Fruit fly (Drosophila melanogaster) whole organism, embryonic: ENCODE results near the gene sif.

ENCODE experiments used
- Asciz ChIP-seq: fragments of 200-800 bp; sonication (Bioruptor generic); optimal IDR thresholded peaks from 2 replicates; lab custom pipeline; 2017; ENCODE audit warnings: missing biosample characterization, mild to moderate bottlenecking, missing genetic modification characterization, missing genetic modification reagents
- Blimp-1 ChIP-seq: fragments of 200-800 bp; sonication (Bioruptor generic); optimal IDR thresholded peaks from 3 replicates; lab custom pipeline; 2018; ENCODE audit warnings: missing biosample characterization, missing genetic modification characterization, mild to moderate bottlenecking, moderate library complexity, missing genetic modification reagents
- CG11504 ChIP-seq: fragments of 200-800 bp; sonication (Bioruptor generic); optimal IDR thresholded peaks from 3 replicates; lab custom pipeline; 2019; ENCODE audit warnings: missing biosample characterization, mild to moderate bottlenecking, missing genetic modification characterization, moderate library complexity
- CG12104 ChIP-seq: fragments of 200-800 bp; sonication (Bioruptor generic); optimal IDR thresholded peaks from 3 replicates; lab custom pipeline; 2016; ENCODE audit warnings: missing biosample characterization, missing genetic modification characterization
- CG13424 ChIP-seq: fragments of 200-800 bp; sonication (Bioruptor generic); optimal IDR thresholded peaks from 2 replicates; lab custom pipeline; 2019; ENCODE audit warnings: missing biosample characterization, mild to moderate bottlenecking, missing genetic modification characterization, moderate library complexity
- CG14014 ChIP-seq: fragments of 200-800 bp; sonication (Bioruptor generic); IDR thresholded peaks from 2 replicates; pipeline ENCODE4 v1.3.6; 2022; ENCODE audit warnings: missing biosample characterization, missing genetic modification characterization
- CG14441 ChIP-seq: fragments of 200-800 bp; sonication (Bioruptor generic); IDR thresholded peaks from 2 replicates; pipeline ENCODE4 v1.3.6; 2022; ENCODE audit warnings: missing biosample characterization, missing genetic modification characterization
- CG14667 ChIP-seq: fragments of 200-800 bp; sonication (Bioruptor generic); IDR thresholded peaks from 2 replicates; pipeline ENCODE4 v1.3.6; 2022; ENCODE audit warnings: missing biosample characterization, missing genetic modification characterization
- CG14710 ChIP-seq: fragments of 200-800 bp; sonication (Bioruptor generic); optimal IDR thresholded peaks from 3 replicates; lab custom pipeline; 2019; ENCODE audit warnings: missing biosample characterization, mild to moderate bottlenecking, missing genetic modification characterization, moderate library complexity
- CG17359 ChIP-seq: fragments of 200-800 bp; sonication (Bioruptor generic); optimal IDR thresholded peaks from 3 replicates; lab custom pipeline; 2018; ENCODE audit warnings: missing biosample characterization, mild to moderate bottlenecking, missing genetic modification characterization, moderate library complexity
- CG17361 ChIP-seq: fragments of 200-800 bp; sonication (Bioruptor generic); IDR thresholded peaks from 3 replicates; pipeline ENCODE4 v1.3.6; 2022; ENCODE audit warnings: missing biosample characterization, missing genetic modification characterization
- CG2678 ChIP-seq: fragments of 200-800 bp; sonication (Bioruptor generic); optimal IDR thresholded peaks from 3 replicates; lab custom pipeline; 2019; ENCODE audit warnings: missing biosample characterization, mild to moderate bottlenecking, missing genetic modification characterization, moderate library complexity
- CG2712 ChIP-seq: fragments of 200-800 bp; optimal IDR thresholded peaks from 3 replicates; lab custom pipeline; 2019; ENCODE audit warnings: missing biosample characterization, mild to moderate bottlenecking, missing genetic modification characterization, moderate library complexity
- CG4424 ChIP-seq: fragments of 200-800 bp; sonication (Bioruptor generic); optimal IDR thresholded peaks from 3 replicates; lab custom pipeline; 2016; ENCODE audit warnings: missing biosample characterization, missing genetic modification characterization
- CG5953 ChIP-seq: fragments of 200-800 bp; sonication (Bioruptor generic); IDR thresholded peaks from 2 replicates; pipeline ENCODE4 v1.3.6; 2022; ENCODE audit warnings: missing biosample characterization, missing genetic modification characterization
- CG6854 ChIP-seq: fragments of 200-800 bp; sonication (Bioruptor generic); optimal IDR thresholded peaks from 3 replicates; lab custom pipeline; 2017; ENCODE audit warnings: missing biosample characterization, mild to moderate bottlenecking, missing genetic modification characterization
- CG9215 ChIP-seq: fragments of 200-800 bp; sonication (Bioruptor generic); IDR thresholded peaks from 2 replicates; pipeline ENCODE4 v1.3.6; 2022; ENCODE audit warnings: missing biosample characterization, missing genetic modification characterization
- Chrac-16 ChIP-seq: fragments of 200-800 bp; sonication (Bioruptor generic); optimal IDR thresholded peaks from 3 replicates; lab custom pipeline; 2016; ENCODE audit warnings: missing biosample characterization, missing genetic modification characterization
- D19A ChIP-seq: fragments of 200-800 bp; optimal IDR thresholded peaks from 3 replicates; lab custom pipeline; 2019; ENCODE audit warnings: missing biosample characterization, mild to moderate bottlenecking, missing genetic modification characterization, moderate library complexity
- Drgx ChIP-seq: fragments of 200-800 bp; sonication (Bioruptor generic); IDR thresholded peaks from 2 replicates; pipeline ENCODE4 v1.3.6; 2022; ENCODE audit warnings: missing biosample characterization, missing genetic modification characterization
- E2f1 ChIP-seq: fragments of 200-800 bp; sonication (Bioruptor generic); IDR thresholded peaks from 2 replicates; pipeline ENCODE4 v1.3.6; 2022; ENCODE audit warnings: missing biosample characterization, missing genetic modification characterization
- Ets97D ChIP-seq: fragments of 200-800 bp; sonication (Bioruptor generic); optimal IDR thresholded peaks from 3 replicates; lab custom pipeline; 2016; ENCODE audit warnings: missing biosample characterization, missing genetic modification characterization
- HLH3B ChIP-seq: fragments of 200-800 bp; sonication (Bioruptor generic); IDR thresholded peaks from 2 replicates; pipeline ENCODE4 v1.3.6; 2022; ENCODE audit warnings: missing biosample characterization, missing genetic modification characterization
- Hmr ChIP-seq: fragments of 200-800 bp; sonication (Bioruptor generic); optimal IDR thresholded peaks from 3 replicates; lab custom pipeline; 2017; ENCODE audit warnings: mild to moderate bottlenecking, missing biosample characterization, missing genetic modification reagents, missing genetic modification characterization
- Oli ChIP-seq: fragments of 200-800 bp; sonication (Bioruptor generic); optimal IDR thresholded peaks from 2 replicates; lab custom pipeline; 2018; ENCODE audit warnings: missing biosample characterization, mild to moderate bottlenecking, missing genetic modification characterization, moderate library complexity
- Ptx1 ChIP-seq: fragments of 200-800 bp; sonication (Bioruptor generic); IDR thresholded peaks from 2 replicates; pipeline ENCODE4 v1.3.6; 2022; ENCODE audit warnings: missing biosample characterization, missing genetic modification characterization
- Sox100B ChIP-seq: fragments of 200-800 bp; sonication (Bioruptor generic); optimal IDR thresholded peaks from 3 replicates; lab custom pipeline; 2018; ENCODE audit warnings: missing biosample characterization, mild to moderate bottlenecking, missing genetic modification characterization
- Sox102F ChIP-seq: fragments of 200-800 bp; sonication (Bioruptor generic); optimal IDR thresholded peaks from 2 replicates; lab custom pipeline; 2018; ENCODE audit warnings: missing biosample characterization, mild to moderate bottlenecking, missing genetic modification characterization, moderate library complexity
- YL-1 ChIP-seq: fragments of 200-800 bp; sonication (Bioruptor generic); optimal IDR thresholded peaks from 3 replicates; lab custom pipeline; 2017; ENCODE audit warnings: missing biosample characterization, mild to moderate bottlenecking, missing genetic modification characterization
- az2 ChIP-seq: fragments of 200-800 bp; sonication (Bioruptor generic); optimal IDR thresholded peaks from 3 replicates; lab custom pipeline; 2016; ENCODE audit warnings: missing biosample characterization, missing genetic modification characterization
- bowl ChIP-seq: fragments of 200-800 bp; sonication (Bioruptor generic); IDR thresholded peaks from 2 replicates; pipeline ENCODE4 v1.3.6; 2022; ENCODE audit warnings: missing biosample characterization, missing genetic modification characterization
- ci ChIP-seq: fragments of 200-800 bp; sonication (Bioruptor generic); IDR thresholded peaks from 3 replicates; pipeline ENCODE4 v1.3.6; 2022; ENCODE audit warnings: missing biosample characterization, missing genetic modification characterization
- dmrt11E ChIP-seq: fragments of 200-800 bp; sonication (Bioruptor generic); optimal IDR thresholded peaks from 3 replicates; lab custom pipeline; 2018; ENCODE audit warnings: missing biosample characterization, mild to moderate bottlenecking, missing genetic modification characterization, moderate library complexity
- gem ChIP-seq: fragments of 200-800 bp; sonication (Bioruptor generic); optimal IDR thresholded peaks from 2 replicates; lab custom pipeline; 2019; ENCODE audit warnings: missing biosample characterization, mild to moderate bottlenecking, missing genetic modification characterization, moderate library complexity
- gsb ChIP-seq: fragments of 200-800 bp; sonication (Bioruptor generic); IDR thresholded peaks from 2 replicates; pipeline ENCODE4 v1.3.6; 2022; ENCODE audit warnings: missing biosample characterization, missing genetic modification characterization
- h ChIP-seq: fragments of >200 bp; optimal IDR thresholded peaks from 2 replicates; lab custom pipeline; 2017
- hkb ChIP-seq, 2 experiments: fragments of 200-800 bp in 1 of 2; fragments of >200 bp in 1 of 2; sonication (Bioruptor generic) in 1 of 2; IDR thresholded peaks in 1 of 2; optimal IDR thresholded peaks in 1 of 2; 2 replicates each; pipeline versions ENCODE4 v1.3.6 to Lab custom; 2017 to 2022; ENCODE audit warnings: missing biosample characterization in 1 of 2, missing genetic modification characterization in 1 of 2
- jigr1 ChIP-seq: fragments of 200-800 bp; sonication (Bioruptor generic); IDR thresholded peaks from 3 replicates; pipeline ENCODE4 v1.3.6; 2022; ENCODE audit warnings: missing biosample characterization, missing genetic modification characterization
- nerfin-1 ChIP-seq: fragments of 200-800 bp; sonication (Bioruptor generic); optimal IDR thresholded peaks from 3 replicates; lab custom pipeline; 2019; ENCODE audit warnings: missing biosample characterization, mild to moderate bottlenecking, missing genetic modification characterization, moderate library complexity
- nmo ChIP-seq: fragments of 200-800 bp; sonication (Bioruptor generic); optimal IDR thresholded peaks from 2 replicates; lab custom pipeline; 2018; ENCODE audit warnings: missing biosample characterization, mild to moderate bottlenecking, missing genetic modification characterization, moderate library complexity
- oc ChIP-seq: fragments of 200-800 bp; sonication (Bioruptor generic); optimal IDR thresholded peaks from 2 replicates; lab custom pipeline; 2018; ENCODE audit warnings: missing biosample characterization, mild to moderate bottlenecking, missing genetic modification characterization, moderate library complexity
- phol ChIP-seq: fragments of 200-800 bp; sonication (Bioruptor generic); optimal IDR thresholded peaks from 3 replicates; lab custom pipeline; 2018; ENCODE audit warnings: missing biosample characterization, mild to moderate bottlenecking, missing genetic modification characterization, moderate library complexity
- ssp ChIP-seq: fragments of 200-800 bp; sonication (Bioruptor generic); IDR thresholded peaks from 2 replicates; pipeline ENCODE4 v1.3.6; 2022; ENCODE audit warnings: missing biosample characterization, missing genetic modification characterization
- tap ChIP-seq: fragments of 200-800 bp; optimal IDR thresholded peaks from 3 replicates; lab custom pipeline; 2019; ENCODE audit warnings: missing biosample characterization, mild to moderate bottlenecking, missing genetic modification characterization, moderate library complexity
- tgo ChIP-seq: fragments of 200-800 bp; sonication (Bioruptor generic); IDR thresholded peaks from 3 replicates; pipeline ENCODE4 v1.3.6; 2022; ENCODE audit warnings: missing biosample characterization, missing genetic modification characterization
- tna ChIP-seq: fragments of 200-800 bp; sonication (Bioruptor generic); IDR thresholded peaks from 2 replicates; pipeline ENCODE4 v1.3.6; 2022; ENCODE audit warnings: missing biosample characterization, missing genetic modification characterization; ENCODE audit not compliant: partially characterized antibody
- trem ChIP-seq: fragments of 200-800 bp; optimal IDR thresholded peaks from 3 replicates; lab custom pipeline; 2019; ENCODE audit warnings: missing biosample characterization, mild to moderate bottlenecking, missing genetic modification characterization, moderate library complexity
- unpg ChIP-seq: fragments of 200-800 bp; sonication (Bioruptor generic); optimal IDR thresholded peaks from 3 replicates; lab custom pipeline; 2018; ENCODE audit warnings: missing biosample characterization, mild to moderate bottlenecking, missing genetic modification characterization, moderate library complexity
- zen ChIP-seq: fragments of 200-800 bp; sonication (Bioruptor generic); optimal IDR thresholded peaks from 3 replicates; lab custom pipeline; 2018; ENCODE audit warnings: missing biosample characterization, mild to moderate bottlenecking, missing genetic modification characterization, moderate library complexity
- zfh1 ChIP-seq: fragments of 200-800 bp; sonication (Bioruptor generic); IDR thresholded peaks from 3 replicates; pipeline ENCODE4 v1.3.6; 2022; ENCODE audit warnings: missing biosample characterization, missing genetic modification characterization

The sif gene

DNA sequence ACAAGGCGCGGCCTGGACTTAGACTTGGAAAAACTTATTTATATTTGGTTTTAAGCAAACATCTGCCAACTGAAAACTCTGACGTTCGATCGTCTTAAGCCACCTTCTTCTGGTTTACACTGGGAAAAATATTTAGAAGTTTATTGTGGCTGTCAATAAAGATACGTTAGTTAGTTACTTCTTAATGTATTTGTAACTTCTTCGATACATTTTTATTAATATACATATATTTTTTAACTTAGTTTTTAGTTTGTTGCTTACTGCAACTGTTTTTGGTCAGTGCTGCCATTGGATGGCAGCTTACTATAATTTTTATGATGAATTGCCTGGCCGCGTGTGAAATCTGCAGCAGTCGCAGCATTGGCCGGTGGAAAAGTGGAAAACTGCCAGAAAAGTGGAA is 48.2 kb upstream of the sif start (continued):
- TF ChIP-seq Chrac-16 (GFP tag; lab: Kevin White, UChicago) (no peak), zfh1 (GFP tag; lab: Robert Waterston, UW) (0 out of 3 replicates have a peak, but pooled peaks have one; percentile 39), CG9215 (GFP tag; lab: Robert Waterston, UW) (no peak), az2 (peak; percentile 8), HLH3B (GFP tag; lab: Robert Waterston, UW) (0 out of 2 replicates have a peak, but pooled peaks have one; percentile 21), CG14667 (GFP tag; lab: Robert Waterston, UW) (no peak), CG6854 (GFP tag; lab: Kevin White, UChicago) (no peak), nmo (GFP tag; lab: Kevin White, UChicago) (peak; percentile 35), tna (GFP tag; lab: Robert Waterston, UW) (no peak), CG2712 (peak; percentile 56), zen (tag; lab: Kevin White, UChicago) (no peak), gem (tag; lab: Kevin White, UChicago) (peak; percentile 64), Blimp-1 (GFP tag; lab: Kevin White, UChicago) (peak; percentile 12), h (lab: Kevin White, UChicago) (no peak), CG13424 (peak; percentile 12), YL-1 (GFP tag; lab: Kevin White, UChicago) (no peak), trem (peak; percentile 5), ci (peak; percentile 32; the same call in 1 of the 3 replicates), hkb (optimal IDR thresholded peaks at IDR 0.05; lab: Kevin White, UChicago) (no peak), hkb (GFP tag; IDR thresholded peaks at IDR 0.05; lab: Robert Waterston, UW) (peak; percentile 41; the same call in 1 of the 2 replicates), CG14014 (0 out of 2 replicates have a peak, but pooled peaks have one; percentile 26), tgo (GFP tag; lab: Robert Waterston, UW) (peak; percentile 23; the same call in 1 of the 3 replicates), Sox100B (peak; percentile 19), CG11504 (tag; lab: Kevin White, UChicago) (peak; percentile 63), phol (tag; lab: Kevin White, UChicago) (peak; percentile 47), jigr1 (GFP tag; lab: Robert Waterston, UW) (no peak), CG5953 (GFP tag; lab: Robert Waterston, UW) (no peak), CG17359 (tag; lab: Kevin White, UChicago) (peak; percentile 39), CG14441 (GFP tag; lab: Robert Waterston, UW) (0 out of 2 replicates have a peak, but pooled peaks have one; percentile 26), Ptx1 (GFP tag; lab: Robert Waterston, UW) (0 out of 2 replicates have a peak, but pooled peaks have one; percentile 24), Hmr (no peak), Ets97D (no peak), CG4424 (GFP tag; lab: Kevin White, UChicago) (peak; percentile 4), dmrt11E (tag; lab: Kevin White, UChicago) (peak; percentile 16), E2f1 (GFP tag; lab: Robert Waterston, UW) (peak; percentile 40; the same call in 1 of the 2 replicates), CG12104 (GFP tag; lab: Kevin White, UChicago) (no peak), D19A (tag; lab: Kevin White, UChicago) (peak; percentile 3), Sox102F (peak; percentile 50), CG14710 (tag; lab: Kevin White, UChicago) (peak; percentile 10), tap (tag; lab: Kevin White, UChicago) (no peak), nerfin-1 (no peak), oc (tag; lab: Kevin White, UChicago) (no peak), Oli (peak; percentile 22), CG17361 (GFP tag; lab: Robert Waterston, UW) (0 out of 3 replicates have a peak, but pooled peaks have one; percentile 11), ssp (0 out of 2 replicates have a peak, but pooled peaks have one; percentile 10), Drgx (GFP tag; lab: Robert Waterston, UW) (0 out of 2 replicates have a peak, but pooled peaks have one; percentile 20), CG2678 (tag; lab: Kevin White, UChicago) (peak; percentile 31), Asciz (GFP tag; lab: Kevin White, UChicago) (peak; percentile 5), bowl (GFP tag; lab: Robert Waterston, UW) (no peak), gsb (GFP tag; lab: Robert Waterston, UW) (no peak), unpg (peak; percentile 39)
